Worm (Caenorhabditis elegans) whole organism, L4/young adult: ENCODE measurements around the gene C07A12.18.

Experiments used
- dao-5 ChIP-seq: sonication (generic microtip); optimal IDR thresholded peaks from 2 replicates; lab custom pipeline; 2016; ENCODE audit warnings: missing genotype, missing genetic modification characterization, moderate library complexity, missing compliant biosample characterization
- him-1 ChIP-seq: sonication (generic microtip); optimal IDR thresholded peaks from 2 replicates; lab custom pipeline; 2016; ENCODE audit warnings: missing genotype, missing genetic modification reagents, missing genetic modification characterization, missing compliant biosample characterization

- TF ChIP-seq dao-5 (no peak), him-1 (tag; lab: Kevin White, UChicago) (no peak)
Observed at ce11 chrX:4574873-4575272, 25.2 kb upstream of the C07A12.18 start.
